Worm (Caenorhabditis elegans) whole organism, late embryonic: ENCODE measurements around the gene Y77E11A.23.

Experiments
- C08G9.2 ChIP-seq: sonication (generic microtip); optimal IDR thresholded peaks from 2 replicates; lab custom pipeline; 2016; ENCODE audit warnings: mild to moderate bottlenecking, missing genetic modification characterization, moderate library complexity, missing compliant biosample characterization
- C38D4.7 ChIP-seq: fragments of 200-800 bp; sonication (Bioruptor generic); optimal IDR thresholded peaks from 2 replicates; lab custom pipeline; 2018; ENCODE audit warnings: mild to moderate bottlenecking, missing genetic modification characterization, moderate library complexity, missing compliant biosample characterization
- K09A11.1 ChIP-seq: sonication (generic microtip); optimal IDR thresholded peaks from 2 replicates; lab custom pipeline; 2017; ENCODE audit warnings: antibody characterized with exemption, mild to moderate bottlenecking, missing genetic modification characterization, missing compliant biosample characterization; ENCODE audit not compliant: insufficient read depth
- Y22D7AL.16 ChIP-seq: sonication (generic microtip); optimal IDR thresholded peaks from 2 replicates; lab custom pipeline; 2016; ENCODE audit warnings: missing genetic modification characterization, missing compliant biosample characterization
- ceh-14 ChIP-seq: sonication (generic microtip); optimal IDR thresholded peaks from 2 replicates; lab custom pipeline; 2016; ENCODE audit warnings: missing genotype, missing genetic modification characterization, missing compliant biosample characterization
- ceh-19 ChIP-seq: fragments of 200-800 bp; sonication (Bioruptor generic); optimal IDR thresholded peaks from 2 replicates; lab custom pipeline; 2018; ENCODE audit warnings: mild to moderate bottlenecking, missing genetic modification characterization, missing compliant biosample characterization
- ceh-31 ChIP-seq: sonication (generic microtip); optimal IDR thresholded peaks from 2 replicates; lab custom pipeline; 2016; ENCODE audit warnings: missing genetic modification characterization, missing compliant biosample characterization
- ceh-34 ChIP-seq: sonication (generic microtip); optimal IDR thresholded peaks from 2 replicates; lab custom pipeline; 2016; ENCODE audit warnings: mild to moderate bottlenecking, missing genetic modification characterization, missing compliant biosample characterization
- ceh-45 ChIP-seq: fragments of 200-800 bp; sonication (Bioruptor generic); IDR thresholded peaks from 2 replicates; pipeline ENCODE4 v1.3.6; 2022; ENCODE audit warnings: missing genetic modification reagents, missing genetic modification characterization, missing compliant biosample characterization
- che-1 ChIP-seq: sonication (generic microtip); optimal IDR thresholded peaks from 2 replicates; lab custom pipeline; 2016; ENCODE audit warnings: mild to moderate bottlenecking, missing genetic modification characterization, missing compliant biosample characterization
- dve-1 ChIP-seq: sonication (generic microtip); optimal IDR thresholded peaks from 2 replicates; lab custom pipeline; 2017; ENCODE audit warnings: antibody characterized with exemption, mild to moderate bottlenecking, missing genetic modification characterization, missing compliant biosample characterization
- elt-4 ChIP-seq: sonication (generic microtip); optimal IDR thresholded peaks from 2 replicates; lab custom pipeline; 2016; ENCODE audit warnings: missing genetic modification characterization, missing compliant biosample characterization
- gmeb-2 ChIP-seq: sonication (generic microtip); optimal IDR thresholded peaks from 2 replicates; lab custom pipeline; 2016; ENCODE audit warnings: missing genetic modification characterization, inconsistent platforms, missing compliant biosample characterization
- hlh-13 ChIP-seq: fragments of 200-800 bp; sonication (Bioruptor generic); optimal IDR thresholded peaks from 2 replicates; lab custom pipeline; 2018; ENCODE audit warnings: mild to moderate bottlenecking, missing genetic modification characterization, missing compliant biosample characterization
- hlh-15 ChIP-seq: sonication (generic microtip); optimal IDR thresholded peaks from 2 replicates; lab custom pipeline; 2016; ENCODE audit warnings: missing genetic modification characterization, missing compliant biosample characterization
- hlh-30 ChIP-seq: sonication (generic microtip); optimal IDR thresholded peaks from 2 replicates; lab custom pipeline; 2017; ENCODE audit warnings: antibody characterized with exemption, missing genetic modification characterization, missing compliant biosample characterization; ENCODE audit not compliant: insufficient read depth
- lin-11 ChIP-seq: fragments of 200-800 bp; sonication (Bioruptor generic); optimal IDR thresholded peaks from 2 replicates; lab custom pipeline; 2018; ENCODE audit warnings: mild to moderate bottlenecking, missing genetic modification characterization, missing compliant biosample characterization
- madf-2 ChIP-seq: sonication (generic microtip); optimal IDR thresholded peaks from 2 replicates; lab custom pipeline; 2017; ENCODE audit warnings: missing genetic modification characterization, missing compliant biosample characterization
- mec-3 ChIP-seq: sonication (generic microtip); optimal IDR thresholded peaks from 2 replicates; lab custom pipeline; 2016; ENCODE audit warnings: borderline replicate concordance, missing genetic modification characterization, missing compliant biosample characterization
- nfya-1 ChIP-seq: sonication (generic microtip); optimal IDR thresholded peaks from 2 replicates; lab custom pipeline; 2017; ENCODE audit warnings: missing genetic modification characterization, mild to moderate bottlenecking, missing compliant biosample characterization, antibody characterized with exemption, moderate library complexity
- nhr-232 ChIP-seq: sonication (generic microtip); optimal IDR thresholded peaks from 2 replicates; lab custom pipeline; 2016; ENCODE audit warnings: missing genetic modification characterization, missing compliant biosample characterization
- odd-2 ChIP-seq: sonication (generic microtip); optimal IDR thresholded peaks from 2 replicates; lab custom pipeline; 2017; ENCODE audit warnings: antibody characterized with exemption, mild to moderate bottlenecking, missing genetic modification characterization, missing compliant biosample characterization
- pag-3 ChIP-seq: sonication (generic microtip); optimal IDR thresholded peaks from 2 replicates; lab custom pipeline; 2016; ENCODE audit warnings: missing compliant biosample characterization, missing genetic modification characterization, borderline replicate concordance
- pat-9 ChIP-seq: fragments of 200-800 bp; sonication (Bioruptor generic); optimal IDR thresholded peaks from 2 replicates; lab custom pipeline; 2018; ENCODE audit warnings: mild to moderate bottlenecking, missing genetic modification characterization, moderate library complexity, missing compliant biosample characterization
- pha-2 ChIP-seq: sonication (generic microtip); optimal IDR thresholded peaks from 2 replicates; lab custom pipeline; 2017; ENCODE audit warnings: mild to moderate bottlenecking, missing genetic modification characterization, missing compliant biosample characterization
- pha-4 ChIP-seq: fragments of 150-350 bp; optimal IDR thresholded peaks from 2 replicates; lab custom pipeline; 2018; ENCODE audit warnings: missing biosample characterization, missing genetic modification reagents, missing genetic modification characterization
- pqm-1 ChIP-seq: sonication (generic microtip); optimal IDR thresholded peaks from 2 replicates; lab custom pipeline; 2016; ENCODE audit warnings: missing genetic modification characterization, missing compliant biosample characterization
- ref-2 ChIP-seq: sonication (generic microtip); optimal IDR thresholded peaks from 2 replicates; lab custom pipeline; 2016; ENCODE audit warnings: missing genetic modification characterization, missing compliant biosample characterization
- rnt-1 ChIP-seq: sonication (generic microtip); optimal IDR thresholded peaks from 2 replicates; lab custom pipeline; 2016; ENCODE audit warnings: missing genetic modification characterization, missing compliant biosample characterization
- sox-2 ChIP-seq: fragments of 200-800 bp; sonication (Bioruptor generic); IDR thresholded peaks from 2 replicates; pipeline ENCODE4 v1.3.6; 2022; ENCODE audit warnings: missing genetic modification reagents, missing genetic modification characterization, missing compliant biosample characterization
- syd-9 ChIP-seq: sonication (generic microtip); optimal IDR thresholded peaks from 2 replicates; lab custom pipeline; 2016; ENCODE audit warnings: mild to moderate bottlenecking, missing genetic modification characterization, moderate library complexity, missing compliant biosample characterization
- tbx-7 ChIP-seq: sonication (generic microtip); optimal IDR thresholded peaks from 2 replicates; lab custom pipeline; 2016; ENCODE audit warnings: missing genotype, missing genetic modification characterization, missing compliant biosample characterization
- ttx-3 ChIP-seq: sonication (generic microtip); optimal IDR thresholded peaks from 2 replicates; lab custom pipeline; 2016; ENCODE audit warnings: missing genetic modification reagents, missing genetic modification characterization, missing compliant biosample characterization
- unc-3 ChIP-seq, 2 experiments: fragments of 200-800 bp in 1 of 2; sonication (Bioruptor generic) in 1 of 2; sonication (generic microtip) in 1 of 2; conservative IDR thresholded peaks in 1 of 2; optimal IDR thresholded peaks in 1 of 2; 2 replicates each; pipeline versions ENCODE4 v1.3.6 to Lab custom; 2016 to 2022; ENCODE audit warnings: missing compliant biosample characterization in 2 of 2, missing genetic modification characterization in 2 of 2, missing genetic modification reagents in 1 of 2
- unc-42 ChIP-seq: sonication (generic microtip); optimal IDR thresholded peaks from 2 replicates; lab custom pipeline; 2016; ENCODE audit warnings: missing genotype, missing genetic modification characterization, missing compliant biosample characterization
- unc-55 ChIP-seq: sonication (generic microtip); optimal IDR thresholded peaks from 2 replicates; lab custom pipeline; 2017; ENCODE audit warnings: missing biosample characterization, missing genetic modification reagents, missing genetic modification characterization
- zip-5 ChIP-seq: sonication (generic microtip); optimal IDR thresholded peaks from 2 replicates; lab custom pipeline; 2016; ENCODE audit warnings: missing genetic modification characterization, missing compliant biosample characterization
- ztf-16 ChIP-seq: sonication (generic microtip); optimal IDR thresholded peaks from 2 replicates; lab custom pipeline; 2017; ENCODE audit warnings: missing genetic modification characterization, missing compliant biosample characterization

The Y77E11A.23 gene

ce11 chrIV:1469093-1469492 is 38.9 kb upstream of the Y77E11A.23 start:
- no peak for TF ChIP-seq pat-9 (tag; lab: Kevin White, UChicago)
- TF ChIP-seq tbx-7 (tag; lab: Kevin White, UChicago): no peak
- TF ChIP-seq ceh-34 (tag; lab: Kevin White, UChicago): no peak
- no peak for TF ChIP-seq C38D4.7 (GFP tag; lab: Kevin White, UChicago)
- TF ChIP-seq ceh-14 (tag; lab: Kevin White, UChicago): no peak
- TF ChIP-seq Y22D7AL.16 (tag; lab: Kevin White, UChicago): no peak

- TF ChIP-seq unc-3 (GFP tag; conservative IDR thresholded peaks at IDR 0.05; lab: Robert Waterston, UW) (no peak), unc-3 (tag; optimal IDR thresholded peaks at IDR 0.05; lab: Kevin White, UChicago) (no peak), rnt-1 (tag; lab: Kevin White, UChicago) (no peak), hlh-30 (tag; lab: Kevin White, UChicago) (no peak), nfya-1 (tag; lab: Kevin White, UChicago) (no peak), elt-4 (tag; lab: Kevin White, UChicago) (no peak), syd-9 (tag; lab: Kevin White, UChicago) (no peak), unc-55 (GFP tag; lab: Kevin White, UChicago) (no peak), ceh-31 (no peak), lin-11 (tag; lab: Kevin White, UChicago) (no peak), mec-3 (tag; lab: Kevin White, UChicago) (no peak), pha-4 (tag; lab: Kevin White, UChicago) (no peak), hlh-15 (tag; lab: Kevin White, UChicago) (no peak), nhr-232 (no peak), ceh-45 (GFP tag; lab: Robert Waterston, UW) (no peak), sox-2 (GFP tag; lab: Robert Waterston, UW) (no peak), pat-9 (tag; lab: Kevin White, UChicago) (no peak), pqm-1 (no peak), unc-42 (tag; lab: Kevin White, UChicago) (no peak), hlh-13 (GFP tag; lab: Kevin White, UChicago) (no peak)
- TF ChIP-seq, all 69 proteins: peak for 0
These were observed 35.3 kb upstream of the Y77E11A.23 start for ce11 chrIV:1465462-1465861.

ce11 chrIV:1461463-1461862 is 31.3 kb upstream of the Y77E11A.23 start:
- no peak for TF ChIP-seq C08G9.2
- no peak for TF ChIP-seq hlh-15 (tag; lab: Kevin White, UChicago)
- TF ChIP-seq ref-2 (tag; lab: Kevin White, UChicago): no peak
- no peak for TF ChIP-seq K09A11.1 (tag; lab: Kevin White, UChicago)
- no peak for TF ChIP-seq pha-2
- TF ChIP-seq dve-1 (tag; lab: Kevin White, UChicago): no peak
- no peak for TF ChIP-seq gmeb-2 (tag; lab: Kevin White, UChicago)
- TF ChIP-seq ttx-3 (tag; lab: Kevin White, UChicago): no peak
- TF ChIP-seq zip-5: no peak
- no peak for TF ChIP-seq pag-3 (tag; lab: Kevin White, UChicago)
- no peak for TF ChIP-seq che-1 (tag; lab: Kevin White, UChicago)
- no peak for TF ChIP-seq madf-2 (tag; lab: Kevin White, UChicago)
- no peak for TF ChIP-seq ceh-19 (GFP tag; lab: Kevin White, UChicago)
- no peak for TF ChIP-seq odd-2
- TF ChIP-seq ceh-31: no peak
- no peak for TF ChIP-seq ztf-16 (tag; lab: Kevin White, UChicago)
- TF ChIP-seq ceh-34 (tag; lab: Kevin White, UChicago): no peak
